Fruit fly (Drosophila melanogaster): ENCODE measurements around the gene CG4408.

The CG4408 gene

dm6 chr3R:23331280-23331679 lies 32.1 kb downstream of the CG4408 start (continued):
- peak; percentile 73 for TF ChIP-seq stwl (tag; optimal IDR thresholded peaks at IDR 0.05)
- TF ChIP-seq ken (GFP tag; IDR thresholded peaks at IDR 0.05), result no peak
- no peak for TF ChIP-seq br (optimal IDR thresholded peaks at IDR 0.05)
- peak; percentile 47; the same call in 1 of the 2 replicates for TF ChIP-seq slbo (GFP tag; IDR thresholded peaks at IDR 0.05)
- no peak for TF ChIP-seq crc (GFP tag; optimal IDR thresholded peaks at IDR 0.05)
- TF ChIP-seq D (optimal IDR thresholded peaks at IDR 0.05), result no peak
- TF ChIP-seq D (GFP tag; optimal IDR thresholded peaks at IDR 0.05), result peak; percentile 51
- TF ChIP-seq Optix (GFP tag; IDR thresholded peaks at IDR 0.05), result no peak
- TF ChIP-seq HLH4C (GFP tag; IDR thresholded peaks at IDR 0.05; ENCODE audit: partially characterized antibody), result no peak
- TF ChIP-seq CG8765 (GFP tag; IDR thresholded peaks at IDR 0.05), result no peak
- TF ChIP-seq MESR4 (GFP tag; optimal IDR thresholded peaks at IDR 0.05), result no peak
- peak; percentile 56 for TF ChIP-seq fd102C (GFP tag; optimal IDR thresholded peaks at IDR 0.05)
- no peak for TF ChIP-seq ro (GFP tag; IDR thresholded peaks at IDR 0.05)
- TF ChIP-seq h (optimal IDR thresholded peaks at IDR 0.05), result no peak
- peak in 1 of 2 experiments; percentile 61 for TF ChIP-seq bsh (GFP tag; optimal IDR thresholded peaks at IDR 0.05)
- no peak for TF ChIP-seq Fer2 (tag; optimal IDR thresholded peaks at IDR 0.05)
- peak; percentile 68; the same call in 2 of the 3 replicates for TF ChIP-seq CG2199 (GFP tag; IDR thresholded peaks at IDR 0.05)
- TF ChIP-seq CG10431 (GFP tag; optimal IDR thresholded peaks at IDR 0.05), result peak; percentile 57
- TF ChIP-seq emc (GFP tag; optimal IDR thresholded peaks at IDR 0.05), result no peak
- no peak for TF ChIP-seq CG9609 (GFP tag; optimal IDR thresholded peaks at IDR 0.05)
- peak; percentile 60 for TF ChIP-seq nerfin-1 (tag; optimal IDR thresholded peaks at IDR 0.05)
- TF ChIP-seq CG11723 (GFP tag; optimal IDR thresholded peaks at IDR 0.05), result no peak
- TF ChIP-seq TFAM (GFP tag; optimal IDR thresholded peaks at IDR 0.05), result no peak
- peak; percentile 7 for TF ChIP-seq Chrac-16 (GFP tag; optimal IDR thresholded peaks at IDR 0.05)
- no peak for TF ChIP-seq trh (GFP tag; optimal IDR thresholded peaks at IDR 0.05)
- no peak for TF ChIP-seq dm (GFP tag; optimal IDR thresholded peaks at IDR 0.05)
- no peak for TF ChIP-seq Sin3A (optimal IDR thresholded peaks at IDR 0.05)
- no peak for TF ChIP-seq pho (GFP tag; optimal IDR thresholded peaks at IDR 0.05)
- TF ChIP-seq CG2889 (GFP tag; IDR thresholded peaks at IDR 0.05), result no peak
- peak; percentile 51 for TF ChIP-seq grau (tag; optimal IDR thresholded peaks at IDR 0.05)
- no peak for TF ChIP-seq CG2120 (GFP tag; optimal IDR thresholded peaks at IDR 0.05)
- TF ChIP-seq CG3163 (GFP tag; optimal IDR thresholded peaks at IDR 0.05), result no peak
- no peak for TF ChIP-seq maf-S (GFP tag; optimal IDR thresholded peaks at IDR 0.05)
- TF ChIP-seq pan (optimal IDR thresholded peaks at IDR 0.05), result no peak
- peak in 1 of 2 experiments; percentile 11 for TF ChIP-seq pan (GFP tag; optimal IDR thresholded peaks at IDR 0.05 in 1 of 2, IDR thresholded peaks at IDR 0.05 in 1 of 2)
- no peak for TF ChIP-seq chm (GFP tag; IDR thresholded peaks at IDR 0.05)
- TF ChIP-seq amos (GFP tag; IDR thresholded peaks at IDR 0.05; ENCODE audit: partially characterized antibody), result peak; percentile 52; the same call in 1 of the 2 replicates
- TF ChIP-seq CG3995 (GFP tag; optimal IDR thresholded peaks at IDR 0.05), result no peak
- no peak for TF ChIP-seq Dref (GFP tag; IDR thresholded peaks at IDR 0.05)
- TF ChIP-seq klu (GFP tag; IDR thresholded peaks at IDR 0.05), result no peak
- TF ChIP-seq Dip2 (GFP tag; IDR thresholded peaks at IDR 0.05), result no peak
- peak; percentile 17 for TF ChIP-seq CG13123 (GFP tag; optimal IDR thresholded peaks at IDR 0.05)
- TF ChIP-seq CG8281 (tag; optimal IDR thresholded peaks at IDR 0.05), result peak; percentile 21
- TF ChIP-seq wek (GFP tag; optimal IDR thresholded peaks at IDR 0.05), result no peak
- peak; percentile 65 for TF ChIP-seq CG33557 (GFP tag; optimal IDR thresholded peaks at IDR 0.05)
- TF ChIP-seq cg (GFP tag; optimal IDR thresholded peaks at IDR 0.05), result no peak
- peak; percentile 32 for TF ChIP-seq NC2β (GFP tag; optimal IDR thresholded peaks at IDR 0.05)
- no peak; the same call in 1 of the 2 replicates for TF ChIP-seq Bgb (GFP tag; IDR thresholded peaks at IDR 0.05; ENCODE audit: partially characterized antibody)
- TF ChIP-seq CG8478 (optimal IDR thresholded peaks at IDR 0.05), result no peak
- peak; percentile 94 for TF ChIP-seq Med (GFP tag)
- TF ChIP-seq Eip74EF (GFP tag; optimal IDR thresholded peaks at IDR 0.05), result no peak
- TF ChIP-seq hb (GFP tag; IDR thresholded peaks at IDR 0.05; ENCODE audit: partially characterized antibody), result no peak
- peak; percentile 52 for TF ChIP-seq sqz (GFP tag; optimal IDR thresholded peaks at IDR 0.05)

All from whole organism, embryonic.